Fruit fly (Drosophila melanogaster) whole organism, embryonic: ENCODE measurements around the gene snk.

Experiments
- Aef1 ChIP-seq: fragments of 200-800 bp; sonication (Bioruptor generic); IDR thresholded peaks from 3 replicates; pipeline ENCODE4 v1.3.6; 2022; ENCODE audit warnings: missing biosample characterization, missing genetic modification characterization
- Blimp-1 ChIP-seq: fragments of 200-800 bp; sonication (Bioruptor generic); optimal IDR thresholded peaks from 3 replicates; lab custom pipeline; 2018; ENCODE audit warnings: missing biosample characterization, missing genetic modification characterization, mild to moderate bottlenecking, moderate library complexity, missing genetic modification reagents
- Bteb2 ChIP-seq: fragments of 200-800 bp; sonication (Bioruptor generic); optimal IDR thresholded peaks from 2 replicates; lab custom pipeline; 2016; ENCODE audit warnings: missing biosample characterization, missing genetic modification characterization
- CG10274 ChIP-seq: fragments of 200-800 bp; sonication (Bioruptor generic); optimal IDR thresholded peaks from 3 replicates; lab custom pipeline; 2017; ENCODE audit warnings: missing biosample characterization, mild to moderate bottlenecking, missing genetic modification characterization
- CG10565 ChIP-seq: fragments of 200-800 bp; sonication (Bioruptor generic); optimal IDR thresholded peaks from 3 replicates; lab custom pipeline; 2016; ENCODE audit warnings: missing biosample characterization, mild to moderate bottlenecking, missing genetic modification characterization
- CG12391 ChIP-seq: fragments of 200-800 bp; sonication (Bioruptor generic); optimal IDR thresholded peaks from 3 replicates; lab custom pipeline; 2018; ENCODE audit warnings: missing biosample characterization, mild to moderate bottlenecking, missing genetic modification characterization, moderate library complexity
- CG12942 ChIP-seq: fragments of 200-800 bp; sonication (Bioruptor generic); optimal IDR thresholded peaks from 3 replicates; lab custom pipeline; 2016; ENCODE audit warnings: missing biosample characterization, missing genetic modification characterization
- CG13296 ChIP-seq: fragments of 200-800 bp; sonication (Bioruptor generic); optimal IDR thresholded peaks from 3 replicates; lab custom pipeline; 2018; ENCODE audit warnings: missing biosample characterization, mild to moderate bottlenecking, missing genetic modification characterization
- CG16779 ChIP-seq: fragments of 200-800 bp; sonication (Bioruptor generic); IDR thresholded peaks from 2 replicates; pipeline ENCODE4 v1.3.6; 2022; ENCODE audit warnings: missing biosample characterization, missing genetic modification characterization
- CG17186 ChIP-seq: fragments of 200-800 bp; sonication (Bioruptor generic); optimal IDR thresholded peaks from 3 replicates; lab custom pipeline; 2017; ENCODE audit warnings: missing biosample characterization, missing genetic modification reagents, missing genetic modification characterization
- CG17328 ChIP-seq: fragments of 200-800 bp; sonication (Bioruptor generic); IDR thresholded peaks from 2 replicates; pipeline ENCODE4 v1.3.6; 2022; ENCODE audit warnings: missing biosample characterization, missing genetic modification characterization
- CG1792 ChIP-seq: fragments of 200-800 bp; sonication (Bioruptor generic); optimal IDR thresholded peaks from 2 replicates; lab custom pipeline; 2016; ENCODE audit warnings: missing biosample characterization, missing genetic modification characterization
- CG31224 ChIP-seq: fragments of 200-800 bp; sonication (Bioruptor generic); IDR thresholded peaks from 2 replicates; pipeline ENCODE4 v1.3.6; 2022; ENCODE audit warnings: missing biosample characterization, missing genetic modification characterization
- CG31365 ChIP-seq: fragments of 200-800 bp; sonication (Bioruptor generic); optimal IDR thresholded peaks from 2 replicates; lab custom pipeline; 2018; ENCODE audit warnings: missing biosample characterization, mild to moderate bottlenecking, missing genetic modification characterization
- CG3407 ChIP-seq: fragments of 200-800 bp; sonication (Bioruptor generic); optimal IDR thresholded peaks from 2 replicates; lab custom pipeline; 2018; ENCODE audit warnings: missing biosample characterization, mild to moderate bottlenecking, missing genetic modification characterization
- CG4328 ChIP-seq: fragments of 200-800 bp; sonication (Bioruptor generic); optimal IDR thresholded peaks from 3 replicates; lab custom pipeline; 2017; ENCODE audit warnings: missing biosample characterization, missing genetic modification reagents, missing genetic modification characterization
- CG5245 ChIP-seq: fragments of 200-800 bp; sonication (Bioruptor generic); optimal IDR thresholded peaks from 3 replicates; lab custom pipeline; 2016; ENCODE audit warnings: missing biosample characterization, missing genetic modification characterization
- CG6689 ChIP-seq: fragments of 200-800 bp; sonication (Bioruptor generic); IDR thresholded peaks from 2 replicates; pipeline ENCODE4 v1.3.6; 2022; ENCODE audit warnings: missing biosample characterization, missing genetic modification characterization
- CG6791 ChIP-seq: fragments of 200-800 bp; sonication (Bioruptor generic); IDR thresholded peaks from 3 replicates; pipeline ENCODE4 v1.3.6; 2022; ENCODE audit warnings: missing biosample characterization, missing genetic modification characterization; ENCODE audit not compliant: partially characterized antibody
- CG7372 ChIP-seq: fragments of 200-800 bp; sonication (Bioruptor generic); IDR thresholded peaks from 2 replicates; pipeline ENCODE4 v1.3.6; 2022; ENCODE audit warnings: missing biosample characterization, missing genetic modification characterization
- Doc2 ChIP-seq: fragments of 200-800 bp; sonication (Bioruptor generic); IDR thresholded peaks from 2 replicates; pipeline ENCODE4 v1.3.6; 2022; ENCODE audit warnings: missing biosample characterization, missing genetic modification characterization
- Ets65A ChIP-seq: fragments of 200-800 bp; sonication (Bioruptor generic); peaks from one replicate; lab custom pipeline; 2016; ENCODE audit warnings: missing biosample characterization, missing genetic modification characterization
- GATAe ChIP-seq: fragments of 200-800 bp; sonication (Bioruptor generic); conservative IDR thresholded peaks from 2 replicates; pipeline ENCODE4 v1.3.6; 2022; ENCODE audit warnings: missing biosample characterization, missing genetic modification characterization
- H2.0 ChIP-seq: fragments of 200-800 bp; sonication (Bioruptor generic); IDR thresholded peaks from 2 replicates; pipeline ENCODE4 v1.3.6; 2022; ENCODE audit warnings: missing biosample characterization, missing genetic modification characterization
- Hey ChIP-seq: fragments of 200-800 bp; sonication (Bioruptor generic); optimal IDR thresholded peaks from 3 replicates; lab custom pipeline; 2018; ENCODE audit warnings: missing biosample characterization, mild to moderate bottlenecking, missing genetic modification characterization
- Hr51 ChIP-seq, 2 experiments: fragments of 200-800 bp; sonication (Bioruptor generic); optimal IDR thresholded peaks; 2 replicates in 1 of 2; 3 replicates in 1 of 2; lab custom pipeline; 2016 to 2018; ENCODE audit warnings: missing biosample characterization in 2 of 2, missing genetic modification characterization in 2 of 2, mild to moderate bottlenecking in 1 of 2, moderate library complexity in 1 of 2
- NK7.1 ChIP-seq: fragments of 200-800 bp; sonication (Bioruptor generic); optimal IDR thresholded peaks from 3 replicates; lab custom pipeline; 2016; ENCODE audit warnings: missing biosample characterization, missing genetic modification characterization
- NfI ChIP-seq: fragments of 200-800 bp; sonication (Bioruptor generic); optimal IDR thresholded peaks from 3 replicates; lab custom pipeline; 2018; ENCODE audit warnings: missing biosample characterization, mild to moderate bottlenecking, missing genetic modification characterization, moderate library complexity
- Sox102F ChIP-seq: fragments of 200-800 bp; sonication (Bioruptor generic); optimal IDR thresholded peaks from 2 replicates; lab custom pipeline; 2018; ENCODE audit warnings: missing biosample characterization, mild to moderate bottlenecking, missing genetic modification characterization, moderate library complexity
- Taf1 ChIP-seq: fragments of 200-800 bp; sonication (Bioruptor generic); IDR thresholded peaks from 2 replicates; pipeline ENCODE4 v1.3.6; 2022; ENCODE audit warnings: missing biosample characterization, missing genetic modification characterization
- ap ChIP-seq: fragments of 200-800 bp; sonication (Bioruptor generic); IDR thresholded peaks from 2 replicates; pipeline ENCODE4 v1.3.6; 2022; ENCODE audit warnings: missing biosample characterization, missing genetic modification characterization
- ato ChIP-seq: fragments of 200-800 bp; sonication (Bioruptor generic); IDR thresholded peaks from 2 replicates; pipeline ENCODE4 v1.3.6; 2022; ENCODE audit warnings: missing biosample characterization, missing genetic modification characterization; ENCODE audit not compliant: partially characterized antibody
- cad ChIP-seq: fragments of >200 bp; optimal IDR thresholded peaks from 2 replicates; lab custom pipeline; 2017; ENCODE audit warnings: missing biosample characterization, missing genetic modification characterization
- caup ChIP-seq: fragments of 200-800 bp; sonication (Bioruptor generic); optimal IDR thresholded peaks from 3 replicates; lab custom pipeline; 2017; ENCODE audit warnings: missing biosample characterization, mild to moderate bottlenecking, missing genetic modification characterization, moderate library complexity; ENCODE audit not compliant: severe bottlenecking
- chn ChIP-seq: fragments of 200-800 bp; sonication (Bioruptor generic); optimal IDR thresholded peaks from 2 replicates; lab custom pipeline; 2016; ENCODE audit warnings: missing biosample characterization, missing genetic modification characterization
- corto ChIP-seq: fragments of 200-800 bp; sonication (Bioruptor generic); optimal IDR thresholded peaks from 2 replicates; lab custom pipeline; 2016; ENCODE audit warnings: missing biosample characterization, mild to moderate bottlenecking, missing genetic modification characterization, moderate library complexity
- crol ChIP-seq: fragments of 200-800 bp; sonication (Bioruptor generic); IDR thresholded peaks from 2 replicates; pipeline ENCODE4 v1.3.6; 2022; ENCODE audit warnings: missing biosample characterization, missing genetic modification characterization
- ewg ChIP-seq: fragments of 200-800 bp; sonication (Bioruptor generic); optimal IDR thresholded peaks from 3 replicates; lab custom pipeline; 2017; ENCODE audit warnings: mild to moderate bottlenecking, missing biosample characterization, missing genetic modification reagents, missing genetic modification characterization
- gt ChIP-seq: fragments of 200-800 bp; sonication (Bioruptor generic); IDR thresholded peaks from 2 replicates; pipeline ENCODE4 v1.3.6; 2022; ENCODE audit warnings: missing biosample characterization, missing genetic modification characterization
- insv ChIP-seq, 2 experiments: fragments of 200-800 bp; sonication (Bioruptor generic); optimal IDR thresholded peaks; 3 replicates each; lab custom pipeline; 2016 to 2018; ENCODE audit warnings: missing biosample characterization in 2 of 2, missing genetic modification characterization in 2 of 2
- kah ChIP-seq: fragments of 200-800 bp; sonication (Bioruptor generic); optimal IDR thresholded peaks from 2 replicates; lab custom pipeline; 2018; ENCODE audit warnings: missing biosample characterization, mild to moderate bottlenecking, missing genetic modification characterization
- lov ChIP-seq, 2 experiments: fragments of 200-800 bp in 1 of 2; fragments of >200 bp in 1 of 2; sonication (Bioruptor generic) in 1 of 2; IDR thresholded peaks in 1 of 2; optimal IDR thresholded peaks in 1 of 2; 2 replicates in 1 of 2; 3 replicates in 1 of 2; pipeline versions ENCODE4 v1.3.6 to Lab custom; 2017 to 2022; ENCODE audit warnings: missing biosample characterization in 1 of 2, missing genetic modification characterization in 1 of 2
- onecut ChIP-seq: fragments of 200-800 bp; sonication (Bioruptor generic); IDR thresholded peaks from 2 replicates; pipeline ENCODE4 v1.3.6; 2022; ENCODE audit warnings: missing biosample characterization, missing genetic modification characterization
- prd ChIP-seq, 3 experiments: fragments of >200 bp in 2 of 3; fragments of 200-800 bp in 1 of 3; sonication (Bioruptor generic) in 1 of 3; optimal IDR thresholded peaks in 2 of 3; IDR thresholded peaks in 1 of 3; 2 replicates in 2 of 3; 3 replicates in 1 of 3; pipeline versions ENCODE4 v1.3.6 to Lab custom; 2017 to 2022; ENCODE audit warnings: missing biosample characterization in 1 of 3, missing genetic modification characterization in 1 of 3
- pzg ChIP-seq: fragments of 200-800 bp; sonication (Bioruptor generic); optimal IDR thresholded peaks from 3 replicates; lab custom pipeline; 2018; ENCODE audit warnings: missing biosample characterization, mild to moderate bottlenecking, missing genetic modification characterization, moderate library complexity
- rib ChIP-seq: fragments of 200-800 bp; sonication (Bioruptor generic); IDR thresholded peaks from 2 replicates; pipeline ENCODE4 v1.3.6; 2022; ENCODE audit warnings: missing biosample characterization, missing genetic modification characterization
- sr ChIP-seq: fragments of 200-800 bp; sonication (Bioruptor generic); IDR thresholded peaks from 3 replicates; pipeline ENCODE4 v1.3.6; 2022; ENCODE audit warnings: missing biosample characterization, missing genetic modification characterization
- vnd ChIP-seq: fragments of 200-800 bp; sonication (Bioruptor generic); IDR thresholded peaks from 3 replicates; pipeline ENCODE4 v1.3.6; 2022; ENCODE audit warnings: missing biosample characterization, missing genetic modification characterization; ENCODE audit not compliant: partially characterized antibody
- vvl ChIP-seq: fragments of 200-800 bp; sonication (Bioruptor generic); IDR thresholded peaks from 2 replicates; pipeline ENCODE4 v1.3.6; 2022; ENCODE audit warnings: missing biosample characterization, missing genetic modification characterization

snk gene

dm6 chr3R:12997550-12998233, 44.9 kb downstream of the snk start, which contains the start of the genes CG17327, CG44194 and CG7518 (continued):
- TF ChIP-seq caup (GFP tag; lab: Kevin White, UChicago), result no peak
- TF ChIP-seq CG12391 (tag; lab: Kevin White, UChicago), result peak; percentile 66
- TF ChIP-seq GATAe (GFP tag; lab: Robert Waterston, UW), result no peak
- TF ChIP-seq H2.0 (GFP tag; lab: Robert Waterston, UW), result no peak
- no peak for TF ChIP-seq NK7.1 (GFP tag; lab: Kevin White, UChicago)
- peak; percentile 42; the same call in 1 of the 3 replicates for TF ChIP-seq CG6791 (GFP tag; lab: Robert Waterston, UW)
- no peak for TF ChIP-seq crol (GFP tag; lab: Robert Waterston, UW)
- no peak for TF ChIP-seq CG17328 (GFP tag; lab: Robert Waterston, UW)
- TF ChIP-seq CG31365 (tag; lab: Kevin White, UChicago), result no peak
- no peak for TF ChIP-seq prd (optimal IDR thresholded peaks at IDR 0.05; lab: Kevin White, UChicago)
- TF ChIP-seq prd (GFP tag; IDR thresholded peaks at IDR 0.05; lab: Robert Waterston, UW), result no peak
- TF ChIP-seq CG6689 (GFP tag; lab: Robert Waterston, UW), result no peak
- TF ChIP-seq lov (optimal IDR thresholded peaks at IDR 0.05; lab: Kevin White, UChicago), result no peak
- no peak for TF ChIP-seq lov (GFP tag; IDR thresholded peaks at IDR 0.05; lab: Robert Waterston, UW)
- TF ChIP-seq CG3407, result no peak
- no peak for TF ChIP-seq sr (GFP tag; lab: Robert Waterston, UW)
- TF ChIP-seq kah (GFP tag; lab: Kevin White, UChicago), result no peak
- no peak for TF ChIP-seq insv (GFP tag; optimal IDR thresholded peaks at IDR 0.05; lab: Kevin White, UChicago)
- TF ChIP-seq CG4328 (GFP tag; lab: Kevin White, UChicago), result no peak
- TF ChIP-seq ap (GFP tag; lab: Robert Waterston, UW), result no peak
- no peak for TF ChIP-seq Blimp-1 (GFP tag; lab: Kevin White, UChicago)
- no peak for TF ChIP-seq ato (GFP tag; lab: Robert Waterston, UW)
- TF ChIP-seq CG16779 (GFP tag; lab: Robert Waterston, UW), result no peak
- TF ChIP-seq NfI (GFP tag; lab: Kevin White, UChicago), result no peak
- TF ChIP-seq Ets65A (GFP tag; lab: Kevin White, UChicago), result no peak
- no peak for TF ChIP-seq cad
- TF ChIP-seq Hey (tag; lab: Kevin White, UChicago), result no peak
- no peak for TF ChIP-seq Aef1
- no peak for TF ChIP-seq CG12942 (GFP tag; lab: Kevin White, UChicago)
- peak; percentile 21; the same call in 1 of the 2 replicates for TF ChIP-seq vvl
- no peak for TF ChIP-seq CG10274 (GFP tag; lab: Kevin White, UChicago)
- no peak for TF ChIP-seq CG5245 (GFP tag; lab: Kevin White, UChicago)
- no peak for TF ChIP-seq Hr51 (GFP tag; optimal IDR thresholded peaks at IDR 0.05; lab: Kevin White, UChicago)
- no peak for TF ChIP-seq CG31224 (GFP tag; lab: Robert Waterston, UW)
- TF ChIP-seq rib (GFP tag; lab: Robert Waterston, UW), result peak; percentile 77
- TF ChIP-seq CG13296 (GFP tag; lab: Kevin White, UChicago), result no peak
- peak; percentile 88 for TF ChIP-seq CG17186
- TF ChIP-seq Sox102F, result no peak
- TF ChIP-seq chn (GFP tag; lab: Kevin White, UChicago), result no peak
- TF ChIP-seq ewg (GFP tag; lab: Kevin White, UChicago), result no peak
- no peak for TF ChIP-seq corto (GFP tag; lab: Kevin White, UChicago)
- TF ChIP-seq CG10565 (GFP tag; lab: Kevin White, UChicago), result no peak
- no peak for TF ChIP-seq gt
- no peak for TF ChIP-seq Bteb2
- no peak for TF ChIP-seq onecut
- no peak for TF ChIP-seq Doc2 (GFP tag; lab: Robert Waterston, UW)
- TF ChIP-seq CG1792, result no peak
- TF ChIP-seq Taf1 (GFP tag; lab: Robert Waterston, UW), result no peak
- no peak for TF ChIP-seq CG7372 (GFP tag; lab: Robert Waterston, UW)
- peak; percentile 73 for TF ChIP-seq pzg
- no peak for TF ChIP-seq vnd
